Worm (Caenorhabditis elegans): ENCODE data around the gene semi-1.

DNA sequence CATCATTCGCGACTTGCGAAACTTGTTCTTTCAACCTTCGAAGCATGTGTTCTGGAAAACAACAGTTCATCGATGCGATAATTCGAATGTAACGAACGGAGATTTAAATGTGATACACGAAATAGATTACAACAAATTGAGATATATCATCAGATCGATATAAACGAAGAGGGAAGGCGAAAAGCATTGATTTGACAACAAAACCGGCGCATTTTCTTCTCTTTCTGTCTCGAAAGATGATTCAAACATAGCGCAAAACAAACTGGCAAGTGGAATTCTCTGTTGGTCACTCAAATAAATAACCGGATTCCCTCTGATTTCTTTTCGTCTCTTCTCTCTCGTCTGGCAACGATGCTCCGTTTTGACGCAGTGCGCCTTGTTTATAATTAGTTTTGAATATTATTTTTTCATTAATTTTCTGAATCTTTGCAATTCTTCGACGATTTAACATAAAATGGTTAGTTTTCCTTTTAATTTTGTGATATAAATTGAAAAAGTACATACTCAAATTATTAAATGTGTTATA lies 17.6 kb downstream of the semi-1 start, which contains the start of the genes eea-1 and gut-2:
- no peak for TF ChIP-seq klf-2 (GFP tag; conservative IDR thresholded peaks at IDR 0.05)
- no peak for TF ChIP-seq flt-1 (GFP tag; IDR thresholded peaks at IDR 0.05)
- no peak for TF ChIP-seq med-1 (GFP tag; optimal IDR thresholded peaks at IDR 0.05; ENCODE audit: insufficient read depth)
- no peak for TF ChIP-seq ref-1 (GFP tag; conservative IDR thresholded peaks at IDR 0.05)
- TF ChIP-seq T22C8.4 (GFP tag; IDR thresholded peaks at IDR 0.05), result no peak
- TF ChIP-seq ztf-29 (GFP tag; IDR thresholded peaks at IDR 0.05), result no peak
- TF ChIP-seq cog-1 (tag; optimal IDR thresholded peaks at IDR 0.05), result no peak
